Worm (Caenorhabditis elegans): ENCODE measurements around the gene abhd-5.1.

DNA sequence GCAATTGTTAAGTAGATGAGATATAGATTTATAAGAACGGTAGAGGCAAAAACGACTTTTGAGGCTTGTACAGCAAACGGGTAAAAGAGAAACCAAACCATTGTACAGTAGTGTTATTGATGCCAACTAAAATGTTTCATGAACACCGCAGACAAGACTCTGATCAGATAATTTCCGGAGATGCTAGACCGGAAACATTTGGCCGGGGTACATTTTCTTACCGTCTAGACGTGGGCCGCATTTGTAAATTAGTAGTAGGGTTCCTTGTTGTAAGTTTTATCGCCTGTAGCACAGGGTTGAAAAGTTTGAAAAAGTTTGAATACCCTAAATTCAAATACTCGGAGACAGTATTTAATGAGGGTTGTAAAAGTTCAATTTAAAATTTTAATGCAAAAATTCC is 33.9 kb downstream of the abhd-5.1 start, which contains the start of gene str-32:
- no peak for TF ChIP-seq blmp-1 (tag; optimal IDR thresholded peaks at IDR 0.05)
- no peak for TF ChIP-seq ztf-11 (tag; optimal IDR thresholded peaks at IDR 0.05)
- no peak for TF ChIP-seq unc-120 (tag; optimal IDR thresholded peaks at IDR 0.05; ENCODE audit: poor library complexity, severe bottlenecking)
- TF ChIP-seq nhr-237 (tag; optimal IDR thresholded peaks at IDR 0.05) = no peak
- no peak for TF ChIP-seq lin-32 (GFP tag; optimal IDR thresholded peaks at IDR 0.05)
- TF ChIP-seq unc-62 (GFP tag; optimal IDR thresholded peaks at IDR 0.05) = no peak
- no peak for TF ChIP-seq sem-2 (GFP tag; optimal IDR thresholded peaks at IDR 0.05)
- TF ChIP-seq unc-39 (tag; optimal IDR thresholded peaks at IDR 0.05) = no peak
- no peak for TF ChIP-seq sptf-1 (tag; optimal IDR thresholded peaks at IDR 0.05)
